Worm (Caenorhabditis elegans) whole organism, L2 larva: ENCODE data around the gene djr-1.1.

Experiments used
- ama-1 ChIP-seq: fragments of 150-350 bp; optimal IDR thresholded peaks from 2 replicates; lab custom pipeline; 2018; ENCODE audit warnings: inconsistent platforms
- elt-3 ChIP-seq: sonication (generic microtip); optimal IDR thresholded peaks from 2 replicates; lab custom pipeline; 2017; ENCODE audit warnings: missing biosample characterization, missing genetic modification characterization
- fos-1 ChIP-seq: fragments of 150-350 bp; optimal IDR thresholded peaks from 2 replicates; lab custom pipeline; 2014; ENCODE audit warnings: missing biosample characterization, missing genetic modification characterization
- lin-13 ChIP-seq: fragments of 150-350 bp; optimal IDR thresholded peaks from 2 replicates; lab custom pipeline; 2014; ENCODE audit warnings: missing biosample characterization, missing genetic modification reagents, missing genetic modification characterization
- mab-5 ChIP-seq: fragments of 150-350 bp; optimal IDR thresholded peaks from 2 replicates; lab custom pipeline; 2014; ENCODE audit warnings: missing biosample characterization, missing genetic modification characterization
- nhr-11 ChIP-seq: fragments of 150-350 bp; optimal IDR thresholded peaks from 2 replicates; lab custom pipeline; 2014; ENCODE audit warnings: missing biosample characterization, missing genetic modification characterization
- nhr-12 ChIP-seq: fragments of 150-350 bp; optimal IDR thresholded peaks from 2 replicates; lab custom pipeline; 2014; ENCODE audit warnings: missing biosample characterization, missing genetic modification characterization
- nhr-129 ChIP-seq: fragments of 150-350 bp; optimal IDR thresholded peaks from 2 replicates; lab custom pipeline; 2014; ENCODE audit warnings: missing biosample characterization, missing genetic modification characterization
- nhr-237 ChIP-seq: fragments of 150-350 bp; optimal IDR thresholded peaks from 2 replicates; lab custom pipeline; 2014; ENCODE audit warnings: missing biosample characterization, missing genetic modification characterization
- sma-9 ChIP-seq, 2 experiments: fragments of 150-350 bp in 1 of 2; sonication (generic microtip) in 1 of 2; optimal IDR thresholded peaks; 2 replicates each; lab custom pipeline; 2014 to 2016; ENCODE audit warnings: missing genetic modification characterization in 2 of 2, mild to moderate bottlenecking in 1 of 2, missing biosample characterization in 1 of 2, missing compliant biosample characterization in 1 of 2, missing genetic modification reagents in 1 of 2, moderate library complexity in 1 of 2
- snpc-4 ChIP-seq: fragments of 150-350 bp; optimal IDR thresholded peaks from 2 replicates; lab custom pipeline; 2014; ENCODE audit warnings: missing biosample characterization, missing genetic modification characterization
- unc-62 ChIP-seq: fragments of 150-350 bp; optimal IDR thresholded peaks from 2 replicates; lab custom pipeline; 2014; ENCODE audit warnings: missing biosample characterization, missing genetic modification reagents, missing genetic modification characterization
- zag-1 ChIP-seq: fragments of 150-350 bp; optimal IDR thresholded peaks from 2 replicates; lab custom pipeline; 2014; ENCODE audit warnings: missing biosample characterization, missing genetic modification characterization

DNA sequence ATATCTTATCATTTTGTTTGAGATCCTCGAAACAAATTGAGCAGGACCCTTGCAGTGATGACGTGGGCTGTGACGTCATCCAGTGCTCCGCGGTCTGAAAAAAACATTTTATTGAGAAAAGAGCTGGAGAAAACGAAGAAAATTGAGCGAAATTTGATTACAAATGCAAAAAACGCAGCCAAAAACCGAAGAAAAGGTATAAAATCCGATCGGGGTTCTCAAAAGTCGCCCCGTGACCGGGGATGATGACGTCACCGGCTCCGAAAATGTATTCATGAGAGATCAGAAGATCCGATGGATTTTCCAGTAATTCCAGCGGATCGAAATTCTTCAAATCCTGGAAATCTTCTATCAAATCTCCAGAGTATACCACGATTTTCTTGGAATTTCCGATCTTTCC, 7.9 kb upstream of the djr-1.1 start, which contains the start of gene trul-1:
- no peak for TF ChIP-seq elt-3
- TF ChIP-seq zag-1 (tag; lab: Kevin White, UChicago): no peak
- TF ChIP-seq unc-62 (GFP tag; lab: Kevin White, UChicago): no peak
- TF ChIP-seq fos-1 (tag; lab: Kevin White, UChicago): no peak
- no peak for TF ChIP-seq sma-9 (GFP tag; optimal IDR thresholded peaks at IDR 0.05; lab: Kevin White, UChicago)
- no peak for TF ChIP-seq sma-9 (tag; optimal IDR thresholded peaks at IDR 0.05; lab: Kevin White, UChicago)
- TF ChIP-seq nhr-11 (tag; lab: Kevin White, UChicago): no peak
- no peak for TF ChIP-seq nhr-12 (tag; lab: Kevin White, UChicago)
- TF ChIP-seq nhr-237 (tag; lab: Kevin White, UChicago): no peak
- TF ChIP-seq lin-13 (GFP tag; lab: Kevin White, UChicago): no peak
- TF ChIP-seq snpc-4: no peak
- TF ChIP-seq mab-5 (tag; lab: Kevin White, UChicago): no peak
- TF ChIP-seq nhr-129 (tag; lab: Kevin White, UChicago): no peak
- TF ChIP-seq ama-1 (lab: Kevin White, UChicago): no peak
